Fruit fly (Drosophila melanogaster): ENCODE results near the gene ATP6AP2.
A peak's percentile ranks its signal among the peaks of the same experiment; 100 is the strongest.

The ATP6AP2 gene

dm6 chr3R:9227330-9227729, 33.1 kb upstream of the ATP6AP2 start (continued):
- TF ChIP-seq CG17802 (tag; optimal IDR thresholded peaks at IDR 0.05): no peak
- peak; percentile 19 for TF ChIP-seq Dad (GFP tag; optimal IDR thresholded peaks at IDR 0.05)
- TF ChIP-seq Hr39 (optimal IDR thresholded peaks at IDR 0.05): no peak
- TF ChIP-seq CG11560 (tag; IDR thresholded peaks at IDR 0.05): 0 out of 3 replicates have a peak, but pooled peaks have one; percentile 52
- TF ChIP-seq CG10267 (tag; optimal IDR thresholded peaks at IDR 0.05): peak; percentile 51
- no peak for TF ChIP-seq CG12299 (tag; optimal IDR thresholded peaks at IDR 0.05)
- peak; percentile 88 for TF ChIP-seq lab (GFP tag; optimal IDR thresholded peaks at IDR 0.05)
- TF ChIP-seq HHEX (GFP tag; optimal IDR thresholded peaks at IDR 0.05): peak; percentile 80
- no peak; the same call in 1 of the 2 replicates for TF ChIP-seq CG8765 (GFP tag; IDR thresholded peaks at IDR 0.05)
- TF ChIP-seq CG11504 (tag; optimal IDR thresholded peaks at IDR 0.05): peak; percentile 85
- no peak for TF ChIP-seq usp (GFP tag; optimal IDR thresholded peaks at IDR 0.05)
- TF ChIP-seq pum (GFP tag; optimal IDR thresholded peaks at IDR 0.05): no peak
- TF ChIP-seq Gsc (GFP tag; IDR thresholded peaks at IDR 0.05): no peak
- TF ChIP-seq dati (GFP tag; IDR thresholded peaks at IDR 0.05): no peak
- TF ChIP-seq bcd (GFP tag; optimal IDR thresholded peaks at IDR 0.05): peak; percentile 83
- peak; percentile 82 for TF ChIP-seq CoRest (tag; optimal IDR thresholded peaks at IDR 0.05)
- TF ChIP-seq Hr78 (GFP tag; optimal IDR thresholded peaks at IDR 0.05): peak in 1 of 2 experiments; percentile 2
- TF ChIP-seq tin (GFP tag; optimal IDR thresholded peaks at IDR 0.05): peak; percentile 47
- TF ChIP-seq CG18011 (GFP tag; optimal IDR thresholded peaks at IDR 0.05): peak; percentile 17
- peak; percentile 60 for TF ChIP-seq Usf (GFP tag; optimal IDR thresholded peaks at IDR 0.05)
- no peak for TF ChIP-seq schlank (tag; optimal IDR thresholded peaks at IDR 0.05)
- TF ChIP-seq tll (GFP tag; optimal IDR thresholded peaks at IDR 0.05): no peak
- TF ChIP-seq CG10565 (GFP tag; optimal IDR thresholded peaks at IDR 0.05): no peak
- TF ChIP-seq CG6854 (GFP tag; optimal IDR thresholded peaks at IDR 0.05): peak; percentile 40
- TF ChIP-seq sens-2 (GFP tag; IDR thresholded peaks at IDR 0.05): no peak
- peak; percentile 41; the same call in 1 of the 2 replicates for TF ChIP-seq ap (GFP tag; IDR thresholded peaks at IDR 0.05)
- TF ChIP-seq unc-4 (GFP tag; IDR thresholded peaks at IDR 0.05; ENCODE audit: partially characterized antibody): no peak
- TF ChIP-seq CG2202 (tag; optimal IDR thresholded peaks at IDR 0.05): no peak
- TF ChIP-seq CG12942 (GFP tag; optimal IDR thresholded peaks at IDR 0.05): peak; percentile 66
- no peak for TF ChIP-seq hth (optimal IDR thresholded peaks at IDR 0.05)
- TF ChIP-seq lola (GFP tag; optimal IDR thresholded peaks at IDR 0.05): no peak
- peak; percentile 18 for TF ChIP-seq CG17829 (tag; optimal IDR thresholded peaks at IDR 0.05)
- no peak for TF ChIP-seq CG42726 (GFP tag; IDR thresholded peaks at IDR 0.05; ENCODE audit: partially characterized antibody)
- TF ChIP-seq CG17568 (GFP tag; optimal IDR thresholded peaks at IDR 0.05): peak; percentile 3
- TF ChIP-seq Vsx1 (GFP tag; optimal IDR thresholded peaks at IDR 0.05): no peak
- TF ChIP-seq gt (GFP tag; IDR thresholded peaks at IDR 0.05): no peak
- TF ChIP-seq tgo (GFP tag; IDR thresholded peaks at IDR 0.05): peak; percentile 76
- peak; percentile 51 for TF ChIP-seq CG16815 (GFP tag; optimal IDR thresholded peaks at IDR 0.05)
- TF ChIP-seq sd (tag; optimal IDR thresholded peaks at IDR 0.05): no peak
- TF ChIP-seq Meics (GFP tag; optimal IDR thresholded peaks at IDR 0.05): peak; percentile 89
- TF ChIP-seq ato (GFP tag; IDR thresholded peaks at IDR 0.05; ENCODE audit: partially characterized antibody): no peak
- no peak for TF ChIP-seq CHES-1-like (GFP tag; optimal IDR thresholded peaks at IDR 0.05)
- peak; percentile 56; the same call in 1 of the 2 replicates for TF ChIP-seq ttk (GFP tag; IDR thresholded peaks at IDR 0.05)
- peak; percentile 77 for TF ChIP-seq unpg (GFP tag; optimal IDR thresholded peaks at IDR 0.05)
- no peak for TF ChIP-seq CG15073 (GFP tag; optimal IDR thresholded peaks at IDR 0.05)
- TF ChIP-seq h (optimal IDR thresholded peaks at IDR 0.05): no peak
- no peak for TF ChIP-seq cg (GFP tag; optimal IDR thresholded peaks at IDR 0.05)
- peak; percentile 17 for TF ChIP-seq CG14710 (tag; optimal IDR thresholded peaks at IDR 0.05)
- peak; percentile 31 for TF ChIP-seq CG11723 (GFP tag; optimal IDR thresholded peaks at IDR 0.05)
- TF ChIP-seq esg (GFP tag; conservative IDR thresholded peaks at IDR 0.05): peak; percentile 75
- TF ChIP-seq ftz-f1 (GFP tag; optimal IDR thresholded peaks at IDR 0.05): no peak
